Fruit fly (Drosophila melanogaster) S2 (cell line): Measurements from ENCODE around the gene CG14453.

Experiments
- CG8478 ChIP-seq: fragments of >200 bp; optimal IDR thresholded peaks from 2 replicates; lab custom pipeline; 2018
- CTCF ChIP-seq, 2 experiments: fragments of >200 bp; optimal IDR thresholded peaks; 2 replicates each; lab custom pipeline; 2018

- TF ChIP-seq CG8478 (lab: Kevin White, UChicago) = no peak
- TF ChIP-seq CTCF (optimal IDR thresholded peaks at IDR 0.05; lab: Kevin White, UChicago) = no peak
These were observed 28.8 kb upstream of the CG14453 start for dm6 chr3L:22665110-22665509.
